Fruit fly (Drosophila melanogaster) Kc167 (cell line): ENCODE data around the gene CG32192.

Experiments used
- Myc ChIP-seq: fragments of >200 bp; optimal IDR thresholded peaks from 2 replicates; lab custom pipeline; 2017; ENCODE audit warnings: missing external identifiers
- Sin3A ChIP-seq: fragments of >200 bp; optimal IDR thresholded peaks from 2 replicates; lab custom pipeline; 2018; ENCODE audit warnings: missing external identifiers
- h ChIP-seq: fragments of >200 bp; optimal IDR thresholded peaks from 3 replicates; lab custom pipeline; 2018; ENCODE audit warnings: missing external identifiers
- insv ChIP-seq: fragments of >200 bp; optimal IDR thresholded peaks from 3 replicates; lab custom pipeline; 2018; ENCODE audit warnings: missing external identifiers
- psq ChIP-seq: fragments of >200 bp; optimal IDR thresholded peaks from 2 replicates; lab custom pipeline; 2017; ENCODE audit warnings: missing external identifiers
- ttk ChIP-seq: sonication (Bioruptor generic); optimal IDR thresholded peaks from 2 replicates; lab custom pipeline; 2017; ENCODE audit warnings: missing external identifiers

CG32192 gene

dm6 chr3L:18057752-18058518, 17.8 kb downstream of the CG32192 start:
- no peak for TF ChIP-seq psq (lab: Kevin White, UChicago)
- no peak for TF ChIP-seq insv (lab: Kevin White, UChicago)
- no peak for TF ChIP-seq Myc (lab: Kevin White, UChicago)
- no peak for TF ChIP-seq h (lab: Kevin White, UChicago)
- TF ChIP-seq Sin3A (lab: Kevin White, UChicago): no peak
- no peak for TF ChIP-seq ttk (lab: Kevin White, UChicago)

dm6 chr3L:18061240-18061639, 21.1 kb downstream of the CG32192 start:
- TF ChIP-seq ttk (lab: Kevin White, UChicago): no peak
- TF ChIP-seq Myc (lab: Kevin White, UChicago): no peak
- TF ChIP-seq h (lab: Kevin White, UChicago): no peak
- no peak for TF ChIP-seq insv (lab: Kevin White, UChicago)
- no peak for TF ChIP-seq psq (lab: Kevin White, UChicago)
- no peak for TF ChIP-seq Sin3A (lab: Kevin White, UChicago)

dm6 chr3L:18061713-18062365, 21.7 kb downstream of the CG32192 start:
- TF ChIP-seq h (lab: Kevin White, UChicago): no peak
- TF ChIP-seq Myc (lab: Kevin White, UChicago): no peak
- no peak for TF ChIP-seq insv (lab: Kevin White, UChicago)
- no peak for TF ChIP-seq Sin3A (lab: Kevin White, UChicago)
- TF ChIP-seq psq (lab: Kevin White, UChicago): no peak
- TF ChIP-seq ttk (lab: Kevin White, UChicago): no peak

dm6 chr3L:18062959-18063510, 22.9 kb downstream of the CG32192 start:
- TF ChIP-seq h (lab: Kevin White, UChicago) (no peak), psq (lab: Kevin White, UChicago) (no peak), Sin3A (lab: Kevin White, UChicago) (no peak), ttk (lab: Kevin White, UChicago) (no peak), Myc (lab: Kevin White, UChicago) (no peak), insv (lab: Kevin White, UChicago) (no peak)

- TF ChIP-seq ttk (lab: Kevin White, UChicago) (no peak), Myc (lab: Kevin White, UChicago) (no peak), Sin3A (lab: Kevin White, UChicago) (no peak), insv (lab: Kevin White, UChicago) (no peak), h (lab: Kevin White, UChicago) (no peak), psq (lab: Kevin White, UChicago) (no peak)
These were observed 24.7 kb downstream of the CG32192 start, which contains the start of gene Eip75B for dm6 chr3L:18064632-18065482. Gene Eip75B (minus strand): TSS chr3L:18064696.

- TF ChIP-seq psq (lab: Kevin White, UChicago) (no peak), h (lab: Kevin White, UChicago) (no peak), Sin3A (lab: Kevin White, UChicago) (no peak), insv (lab: Kevin White, UChicago) (no peak), ttk (lab: Kevin White, UChicago) (no peak), Myc (lab: Kevin White, UChicago) (no peak)
These were observed 29.9 kb downstream of the CG32192 start, which contains the start of gene CG44006 for dm6 chr3L:18070050-18070449. Gene CG44006 (minus strand): TSS chr3L:18070150.

- no peak for TF ChIP-seq Myc (lab: Kevin White, UChicago)
- no peak for TF ChIP-seq ttk (lab: Kevin White, UChicago)
These were observed 31.9 kb downstream of the CG32192 start, which contains the start of gene CG44005 for dm6 chr3L:18072023-18072422. Gene CG44005 (minus strand): TSS chr3L:18072123.

dm6 chr3L:18073559-18074134, 33.5 kb downstream of the CG32192 start, which contains the start of gene CG44004:
Gene CG44004 (minus strand): TSS chr3L:18073863.
- TF ChIP-seq insv (lab: Kevin White, UChicago) (no peak), h (lab: Kevin White, UChicago) (no peak), ttk (lab: Kevin White, UChicago) (no peak), Sin3A (lab: Kevin White, UChicago) (no peak), psq (lab: Kevin White, UChicago) (no peak), Myc (lab: Kevin White, UChicago) (no peak)

- no peak for TF ChIP-seq h (lab: Kevin White, UChicago)
- no peak for TF ChIP-seq ttk (lab: Kevin White, UChicago)
These were observed 34.9 kb downstream of the CG32192 start for dm6 chr3L:18074988-18075387.

- TF ChIP-seq psq (lab: Kevin White, UChicago): no peak
These were observed 35.7 kb downstream of the CG32192 start for dm6 chr3L:18075853-18076252.
